Worm (Caenorhabditis elegans) whole organism, midembryonic: ENCODE data around the gene C04C3.4.
"Not testable (repeated sequence)": the region's sequence is repeated elsewhere in the genome, so short reads cannot be mapped to it uniquely, and the experiment has no call there.

ENCODE experiments used
- T22C8.4 ChIP-seq: fragments of 200-800 bp; sonication (Bioruptor generic); IDR thresholded peaks from 2 replicates; pipeline ENCODE4 v1.3.6; 2022; ENCODE audit warnings: missing genetic modification characterization, missing compliant biosample characterization
- cog-1 ChIP-seq: sonication (generic microtip); optimal IDR thresholded peaks from 2 replicates; lab custom pipeline; 2016; ENCODE audit warnings: missing genetic modification characterization, missing compliant biosample characterization
- flt-1 ChIP-seq: fragments of 200-800 bp; sonication (Bioruptor generic); IDR thresholded peaks from 2 replicates; pipeline ENCODE4 v1.3.6; 2022; ENCODE audit warnings: missing genetic modification characterization, missing compliant biosample characterization
- klf-2 ChIP-seq: fragments of 200-800 bp; sonication (Bioruptor generic); conservative IDR thresholded peaks from 2 replicates; pipeline ENCODE4 v1.3.6; 2022; ENCODE audit warnings: missing genetic modification reagents, missing genetic modification characterization, missing compliant biosample characterization
- med-1 ChIP-seq: sonication (generic microtip); optimal IDR thresholded peaks from 2 replicates; lab custom pipeline; 2017; ENCODE audit warnings: missing genetic modification characterization, mild to moderate bottlenecking, missing compliant biosample characterization, antibody characterized with exemption, missing genetic modification reagents; ENCODE audit not compliant: insufficient read depth
- ref-1 ChIP-seq: fragments of 200-800 bp; sonication (Bioruptor generic); conservative IDR thresholded peaks from 2 replicates; pipeline ENCODE4 v1.3.6; 2022; ENCODE audit warnings: missing genetic modification reagents, missing genetic modification characterization, missing compliant biosample characterization
- tab-1 ChIP-seq: fragments of 200-800 bp; sonication (Bioruptor generic); IDR thresholded peaks from 2 replicates; pipeline ENCODE4 v1.3.6; 2022; ENCODE audit warnings: missing genetic modification characterization, missing compliant biosample characterization
- ztf-23 ChIP-seq: fragments of 200-800 bp; sonication (Bioruptor generic); IDR thresholded peaks from 2 replicates; pipeline ENCODE4 v1.3.6; 2022; ENCODE audit warnings: missing genetic modification reagents, missing genetic modification characterization, missing compliant biosample characterization
- ztf-29 ChIP-seq: fragments of 200-800 bp; sonication (Bioruptor generic); IDR thresholded peaks from 2 replicates; pipeline ENCODE4 v1.3.6; 2022; ENCODE audit warnings: missing genetic modification reagents, missing genetic modification characterization, missing compliant biosample characterization

C04C3.4 gene

ce11 chrIV:3395581-3395980 is 1.4 kb downstream of the C04C3.4 start, which contains the start of gene C04C3.14:
Gene C04C3.14, plus strand, starts transcription at chrIV:3395881.
- TF ChIP-seq med-1 (GFP tag; lab: Kevin White, UChicago) (no peak), ztf-23 (no peak), tab-1 (no peak), T22C8.4 (no peak), ztf-29 (no peak), ref-1 (GFP tag; lab: Robert Waterston, UW) (no peak), cog-1 (tag; lab: Kevin White, UChicago) (no peak), klf-2 (GFP tag; lab: Robert Waterston, UW) (no peak), flt-1 (no peak)

- TF ChIP-seq tab-1, result no peak
- TF ChIP-seq ztf-23, result no peak
- TF ChIP-seq ref-1 (GFP tag; lab: Robert Waterston, UW), result no peak
These were observed 3.9 kb downstream of the C04C3.4 start for ce11 chrIV:3398078-3398477.

ce11 chrIV:3399015-3399722 is 5.0 kb downstream of the C04C3.4 start, which contains the start of the genes dyf-3 and pdhb-1:
Gene dyf-3, minus strand, starts transcription at chrIV:3399231.
Gene pdhb-1, plus strand, starts transcription at chrIV:3399672.
- 0 out of 2 replicates have a peak, but pooled peaks have one; percentile 41 for TF ChIP-seq tab-1
- TF ChIP-seq flt-1, result no peak
- no peak for TF ChIP-seq ref-1 (GFP tag; lab: Robert Waterston, UW)
- peak; percentile 84 for TF ChIP-seq ztf-29
- no peak for TF ChIP-seq med-1 (GFP tag; lab: Kevin White, UChicago)
- TF ChIP-seq cog-1 (tag; lab: Kevin White, UChicago), result no peak

- TF ChIP-seq tab-1 (no peak), med-1 (GFP tag; lab: Kevin White, UChicago) (no peak), ztf-23 (no peak), T22C8.4 (no peak), cog-1 (tag; lab: Kevin White, UChicago) (no peak), flt-1 (no peak)
These were observed 6.8 kb downstream of the C04C3.4 start for ce11 chrIV:3400941-3401340.

ce11 chrIV:3415383-3415782 is 21.2 kb downstream of the C04C3.4 start, which contains the start of gene lgc-9:
Gene lgc-9, plus strand, starts transcription at chrIV:3415683.
- TF ChIP-seq klf-2 (GFP tag; lab: Robert Waterston, UW) (no peak), med-1 (GFP tag; lab: Kevin White, UChicago) (no peak), ref-1 (GFP tag; lab: Robert Waterston, UW) (no peak), tab-1 (no peak), ztf-29 (no peak), cog-1 (tag; lab: Kevin White, UChicago) (no peak), T22C8.4 (no peak)

ce11 chrIV:3418741-3419140 is 24.6 kb downstream of the C04C3.4 start:
- peak; percentile 59; the same call in 1 of the 2 replicates for TF ChIP-seq T22C8.4
- TF ChIP-seq ztf-29, result no peak
- no peak for TF ChIP-seq klf-2 (GFP tag; lab: Robert Waterston, UW)

ce11 chrIV:3422516-3422915 is 28.4 kb downstream of the C04C3.4 start, which contains the start of gene C04C3.6:
Gene C04C3.6, minus strand, starts transcription at chrIV:3422616.
- TF ChIP-seq med-1 (GFP tag; lab: Kevin White, UChicago), result no peak
- no peak for TF ChIP-seq ref-1 (GFP tag; lab: Robert Waterston, UW)
- TF ChIP-seq ztf-23, result no peak
- no peak for TF ChIP-seq flt-1
- TF ChIP-seq cog-1 (tag; lab: Kevin White, UChicago), result no peak
- TF ChIP-seq T22C8.4, result no peak
- TF ChIP-seq tab-1, result no peak
- TF ChIP-seq ztf-29, result no peak
- no peak for TF ChIP-seq klf-2 (GFP tag; lab: Robert Waterston, UW)

ce11 chrIV:3428434-3428950 is 34.3 kb downstream of the C04C3.4 start, which contains the start of the genes C04C3.9 and srz-60:
Gene C04C3.9, minus strand, starts transcription at chrIV:3428534.
Gene srz-60, plus strand, starts transcription at chrIV:3428900.
- TF ChIP-seq cog-1 (tag; lab: Kevin White, UChicago) (no peak), klf-2 (GFP tag; lab: Robert Waterston, UW) (no peak), ref-1 (GFP tag; lab: Robert Waterston, UW) (no peak), T22C8.4 (no peak), ztf-23 (no peak), tab-1 (no peak), med-1 (GFP tag; lab: Kevin White, UChicago) (no peak), flt-1 (no peak), ztf-29 (no peak)

- not testable (repeated sequence) for TF ChIP-seq ztf-29; T22C8.4; cog-1 (tag; lab: Kevin White, UChicago)
These were observed 39.2 kb downstream of the C04C3.4 start, which contains the start of gene C04C3.7 for ce11 chrIV:3433387-3433786. Gene C04C3.7, minus strand, starts transcription at chrIV:3433487.

- TF ChIP-seq med-1 (GFP tag; lab: Kevin White, UChicago) (no peak), tab-1 (no peak)
These were observed 41.9 kb downstream of the C04C3.4 start, which contains the start of gene srz-32 for ce11 chrIV:3436021-3436420. Gene srz-32, plus strand, starts transcription at chrIV:3436321.

ce11 chrIV:3438022-3438421 is 43.9 kb downstream of the C04C3.4 start, which contains the start of gene grd-13:
Gene grd-13, plus strand, starts transcription at chrIV:3438312.
- TF ChIP-seq T22C8.4 (no peak), ztf-23 (no peak), tab-1 (no peak), klf-2 (GFP tag; lab: Robert Waterston, UW) (no peak), cog-1 (tag; lab: Kevin White, UChicago) (no peak), ztf-29 (no peak), med-1 (GFP tag; lab: Kevin White, UChicago) (no peak), ref-1 (GFP tag; lab: Robert Waterston, UW) (no peak), flt-1 (no peak)
